Fruit fly (Drosophila melanogaster) whole organism, embryonic: ENCODE measurements around the gene CG32052.

Experiments used
- Blimp-1 ChIP-seq: fragments of 200-800 bp; sonication (Bioruptor generic); optimal IDR thresholded peaks from 3 replicates; lab custom pipeline; 2018; ENCODE audit warnings: missing biosample characterization, missing genetic modification characterization, mild to moderate bottlenecking, moderate library complexity, missing genetic modification reagents
- CG10209 ChIP-seq: fragments of 200-800 bp; sonication (Bioruptor generic); optimal IDR thresholded peaks from 3 replicates; lab custom pipeline; 2017; ENCODE audit warnings: missing biosample characterization, mild to moderate bottlenecking, missing genetic modification characterization, missing genetic modification reagents
- CG11247 ChIP-seq: fragments of 200-800 bp; sonication (Bioruptor generic); IDR thresholded peaks from 2 replicates; pipeline ENCODE4 v1.3.6; 2022; ENCODE audit warnings: missing biosample characterization, missing genetic modification characterization
- CG11456 ChIP-seq: fragments of 200-800 bp; sonication (Bioruptor generic); IDR thresholded peaks from 3 replicates; pipeline ENCODE4 v1.3.6; 2022; ENCODE audit warnings: missing biosample characterization, missing genetic modification characterization
- CG12744 ChIP-seq: fragments of 200-800 bp; sonication (Bioruptor generic); optimal IDR thresholded peaks from 2 replicates; lab custom pipeline; 2016; ENCODE audit warnings: missing biosample characterization, missing genetic modification characterization
- CG13296 ChIP-seq: fragments of 200-800 bp; sonication (Bioruptor generic); optimal IDR thresholded peaks from 3 replicates; lab custom pipeline; 2018; ENCODE audit warnings: missing biosample characterization, mild to moderate bottlenecking, missing genetic modification characterization
- CG1603 ChIP-seq: fragments of 200-800 bp; sonication (Bioruptor generic); optimal IDR thresholded peaks from 2 replicates; lab custom pipeline; 2019; ENCODE audit warnings: missing biosample characterization, mild to moderate bottlenecking, missing genetic modification characterization, moderate library complexity
- CG17829 ChIP-seq: fragments of 200-800 bp; optimal IDR thresholded peaks from 2 replicates; lab custom pipeline; 2019; ENCODE audit warnings: missing biosample characterization, mild to moderate bottlenecking, missing genetic modification characterization, moderate library complexity
- CG1832 ChIP-seq: fragments of 200-800 bp; sonication (Bioruptor generic); optimal IDR thresholded peaks from 2 replicates; lab custom pipeline; 2017; ENCODE audit warnings: missing biosample characterization, mild to moderate bottlenecking, missing genetic modification characterization, inconsistent platforms
- CG30403 ChIP-seq: fragments of 200-800 bp; sonication (Bioruptor generic); optimal IDR thresholded peaks from 3 replicates; lab custom pipeline; 2016; ENCODE audit warnings: missing biosample characterization, missing genetic modification characterization
- CG30431 ChIP-seq: fragments of 200-800 bp; sonication (Bioruptor generic); optimal IDR thresholded peaks from 2 replicates; lab custom pipeline; 2017; ENCODE audit warnings: missing biosample characterization, missing genetic modification characterization
- CG31365 ChIP-seq: fragments of 200-800 bp; sonication (Bioruptor generic); optimal IDR thresholded peaks from 2 replicates; lab custom pipeline; 2018; ENCODE audit warnings: missing biosample characterization, mild to moderate bottlenecking, missing genetic modification characterization
- CG32767 ChIP-seq: fragments of 200-800 bp; sonication (Bioruptor generic); IDR thresholded peaks from 2 replicates; pipeline ENCODE4 v1.3.6; 2022; ENCODE audit warnings: missing biosample characterization, missing genetic modification characterization
- CG4360 ChIP-seq: fragments of 200-800 bp; sonication (Bioruptor generic); IDR thresholded peaks from 2 replicates; pipeline ENCODE4 v1.3.6; 2022; ENCODE audit warnings: missing biosample characterization, missing genetic modification characterization
- CG5180 ChIP-seq: fragments of 200-800 bp; sonication (Bioruptor generic); optimal IDR thresholded peaks from 3 replicates; lab custom pipeline; 2017; ENCODE audit warnings: missing biosample characterization, missing genetic modification characterization, mild to moderate bottlenecking, moderate library complexity, missing genetic modification reagents
- CG6272 ChIP-seq: fragments of 200-800 bp; sonication (Bioruptor generic); IDR thresholded peaks from 2 replicates; pipeline ENCODE4 v1.3.6; 2022; ENCODE audit warnings: missing biosample characterization, missing genetic modification characterization
- CG6689 ChIP-seq: fragments of 200-800 bp; sonication (Bioruptor generic); IDR thresholded peaks from 2 replicates; pipeline ENCODE4 v1.3.6; 2022; ENCODE audit warnings: missing biosample characterization, missing genetic modification characterization
- CG6765 ChIP-seq: fragments of 200-800 bp; sonication (Bioruptor generic); optimal IDR thresholded peaks from 3 replicates; lab custom pipeline; 2017; ENCODE audit warnings: missing biosample characterization, mild to moderate bottlenecking, missing genetic modification characterization
- CG7271 ChIP-seq: fragments of 200-800 bp; sonication (Bioruptor generic); optimal IDR thresholded peaks from 2 replicates; lab custom pipeline; 2018; ENCODE audit warnings: missing biosample characterization, mild to moderate bottlenecking, missing genetic modification characterization, moderate library complexity
- CG7357 ChIP-seq: fragments of 200-800 bp; sonication (Bioruptor generic); IDR thresholded peaks from 3 replicates; pipeline ENCODE4 v1.3.6; 2022; ENCODE audit warnings: missing biosample characterization, missing genetic modification characterization
- CG9797 ChIP-seq: fragments of 200-800 bp; sonication (Bioruptor generic); optimal IDR thresholded peaks from 3 replicates; lab custom pipeline; 2018; ENCODE audit warnings: missing biosample characterization, mild to moderate bottlenecking, missing genetic modification characterization
- Dfd ChIP-seq, 2 experiments: fragments of >200 bp; optimal IDR thresholded peaks; 2 replicates each; lab custom pipeline; 2017; ENCODE audit warnings: missing biosample characterization in 2 of 2, missing genetic modification characterization in 2 of 2
- Doc3 ChIP-seq: fragments of 200-800 bp; sonication (Bioruptor generic); IDR thresholded peaks from 3 replicates; pipeline ENCODE4 v1.3.6; 2022; ENCODE audit warnings: missing biosample characterization, missing genetic modification characterization; ENCODE audit not compliant: partially characterized antibody
- Fer1 ChIP-seq: fragments of 200-800 bp; sonication (Bioruptor generic); optimal IDR thresholded peaks from 2 replicates; lab custom pipeline; 2017; ENCODE audit warnings: missing biosample characterization, mild to moderate bottlenecking, missing genetic modification characterization
- GATAe ChIP-seq: fragments of 200-800 bp; sonication (Bioruptor generic); conservative IDR thresholded peaks from 2 replicates; pipeline ENCODE4 v1.3.6; 2022; ENCODE audit warnings: missing biosample characterization, missing genetic modification characterization
- Hr51 ChIP-seq, 2 experiments: fragments of 200-800 bp; sonication (Bioruptor generic); optimal IDR thresholded peaks; 2 replicates in 1 of 2; 3 replicates in 1 of 2; lab custom pipeline; 2016 to 2018; ENCODE audit warnings: missing biosample characterization in 2 of 2, missing genetic modification characterization in 2 of 2, mild to moderate bottlenecking in 1 of 2, moderate library complexity in 1 of 2
- Hr78 ChIP-seq, 2 experiments: fragments of 200-800 bp in 1 of 2; fragments of >200 bp in 1 of 2; sonication (Bioruptor generic) in 1 of 2; optimal IDR thresholded peaks; 2 replicates each; lab custom pipeline; 2017 to 2019; ENCODE audit warnings: missing biosample characterization in 2 of 2, missing genetic modification characterization in 2 of 2, mild to moderate bottlenecking in 1 of 2, moderate library complexity in 1 of 2
- MESR4 ChIP-seq: fragments of 200-800 bp; sonication (Bioruptor generic); optimal IDR thresholded peaks from 2 replicates; lab custom pipeline; 2018; ENCODE audit warnings: missing biosample characterization, mild to moderate bottlenecking, missing genetic modification characterization, moderate library complexity
- Nf-YB ChIP-seq: fragments of 200-800 bp; sonication (Bioruptor generic); optimal IDR thresholded peaks from 3 replicates; lab custom pipeline; 2019; ENCODE audit warnings: missing biosample characterization, mild to moderate bottlenecking, missing genetic modification characterization, moderate library complexity
- Rfx ChIP-seq: fragments of 200-800 bp; sonication (Bioruptor generic); IDR thresholded peaks from 2 replicates; pipeline ENCODE4 v1.3.6; 2022; ENCODE audit warnings: missing biosample characterization, missing genetic modification characterization
- Sry-β ChIP-seq: fragments of 200-800 bp; sonication (Bioruptor generic); optimal IDR thresholded peaks from 2 replicates; lab custom pipeline; 2018; ENCODE audit warnings: missing biosample characterization, mild to moderate bottlenecking, missing genetic modification characterization, moderate library complexity
- chif ChIP-seq, 2 experiments: fragments of 200-800 bp; sonication (Bioruptor generic); optimal IDR thresholded peaks; 3 replicates each; lab custom pipeline; 2016; ENCODE audit warnings: missing biosample characterization in 2 of 2, missing genetic modification characterization in 2 of 2
- da ChIP-seq: fragments of 200-800 bp; sonication (Bioruptor generic); optimal IDR thresholded peaks from 2 replicates; lab custom pipeline; 2016; ENCODE audit warnings: missing biosample characterization, missing genetic modification characterization
- dati ChIP-seq: fragments of 200-800 bp; sonication (Bioruptor generic); IDR thresholded peaks from 2 replicates; pipeline ENCODE4 v1.3.6; 2022; ENCODE audit warnings: missing biosample characterization, missing genetic modification characterization
- gcm2 ChIP-seq: fragments of 200-800 bp; sonication (Bioruptor generic); optimal IDR thresholded peaks from 2 replicates; lab custom pipeline; 2016; ENCODE audit warnings: missing biosample characterization, missing genetic modification characterization
- hkb ChIP-seq, 2 experiments: fragments of 200-800 bp in 1 of 2; fragments of >200 bp in 1 of 2; sonication (Bioruptor generic) in 1 of 2; IDR thresholded peaks in 1 of 2; optimal IDR thresholded peaks in 1 of 2; 2 replicates each; pipeline versions ENCODE4 v1.3.6 to Lab custom; 2017 to 2022; ENCODE audit warnings: missing biosample characterization in 1 of 2, missing genetic modification characterization in 1 of 2
- lab ChIP-seq: fragments of 200-800 bp; sonication (Bioruptor generic); optimal IDR thresholded peaks from 3 replicates; lab custom pipeline; 2017; ENCODE audit warnings: missing biosample characterization, missing genetic modification characterization, mild to moderate bottlenecking, moderate library complexity, missing genetic modification reagents
- mld ChIP-seq: fragments of 200-800 bp; sonication (Bioruptor generic); IDR thresholded peaks from 3 replicates; pipeline ENCODE4 v1.3.6; 2022; ENCODE audit warnings: missing biosample characterization, missing genetic modification characterization; ENCODE audit not compliant: partially characterized antibody
- nerfin-2 ChIP-seq: fragments of 200-800 bp; sonication (Bioruptor generic); IDR thresholded peaks from 2 replicates; pipeline ENCODE4 v1.3.6; 2022; ENCODE audit warnings: missing biosample characterization, missing genetic modification characterization; ENCODE audit not compliant: partially characterized antibody
- slbo ChIP-seq: fragments of 200-800 bp; sonication (Bioruptor generic); IDR thresholded peaks from 2 replicates; pipeline ENCODE4 v1.3.6; 2022; ENCODE audit warnings: missing biosample characterization, missing genetic modification characterization
- tap ChIP-seq: fragments of 200-800 bp; optimal IDR thresholded peaks from 3 replicates; lab custom pipeline; 2019; ENCODE audit warnings: missing biosample characterization, mild to moderate bottlenecking, missing genetic modification characterization, moderate library complexity
- tna ChIP-seq: fragments of 200-800 bp; sonication (Bioruptor generic); IDR thresholded peaks from 2 replicates; pipeline ENCODE4 v1.3.6; 2022; ENCODE audit warnings: missing biosample characterization, missing genetic modification characterization; ENCODE audit not compliant: partially characterized antibody
- tx ChIP-seq: fragments of 200-800 bp; sonication (Bioruptor generic); optimal IDR thresholded peaks from 2 replicates; lab custom pipeline; 2016; ENCODE audit warnings: missing biosample characterization, missing genetic modification characterization
- wdn ChIP-seq: fragments of 200-800 bp; sonication (Bioruptor generic); IDR thresholded peaks from 2 replicates; pipeline ENCODE4 v1.3.6; 2022; ENCODE audit warnings: missing biosample characterization, missing genetic modification characterization

CG32052 gene

DNA sequence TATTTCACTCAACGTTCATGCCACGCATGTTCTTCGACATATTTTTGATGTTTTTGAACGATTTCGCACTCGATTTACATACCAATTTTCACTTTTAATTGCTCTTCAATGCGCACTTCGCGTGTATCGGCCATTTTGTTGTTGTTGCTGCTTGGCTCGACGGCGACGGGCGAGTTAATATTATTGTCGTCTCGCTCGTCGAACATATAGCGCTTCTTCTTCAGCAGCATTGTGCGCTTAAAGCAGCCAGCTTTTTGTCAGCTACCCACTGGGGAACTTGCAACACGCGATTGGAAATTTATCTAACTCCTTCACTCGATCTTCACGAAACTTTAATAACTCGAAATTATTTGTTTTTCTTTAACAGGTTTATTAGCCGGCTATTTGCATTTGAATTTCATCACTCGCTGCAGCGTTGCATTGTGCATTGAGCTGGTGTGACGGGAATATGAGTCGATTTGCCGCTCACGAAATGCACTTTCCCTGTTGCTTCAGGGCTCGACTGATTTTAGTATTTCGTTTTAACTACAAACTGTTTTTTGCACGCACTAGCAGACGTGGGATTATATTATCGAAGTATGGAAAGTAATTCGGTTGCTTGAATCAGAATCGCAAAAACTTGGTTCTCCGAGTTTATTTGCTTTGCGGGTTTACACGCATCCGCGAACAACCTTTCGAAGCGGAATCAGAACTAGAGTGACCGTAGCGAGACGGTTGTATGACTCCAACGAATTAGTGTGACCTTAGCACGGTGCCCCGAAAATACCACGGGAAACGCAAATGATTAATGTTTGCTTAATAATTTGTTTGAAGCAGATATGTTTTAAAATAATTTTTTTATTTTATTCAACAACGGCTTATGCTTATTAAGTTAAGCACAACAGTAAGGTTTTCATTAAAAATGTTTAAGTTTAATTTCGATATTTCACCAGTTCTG, 68.0 kb downstream of the CG32052 start, which contains the start of gene RasGAP1 (continued):
- TF ChIP-seq MESR4 (GFP tag; lab: Kevin White, UChicago) (peak; percentile 11), CG1603 (tag; lab: Kevin White, UChicago) (peak; percentile 47), CG5180 (peak; percentile 46), CG4360 (GFP tag; lab: Robert Waterston, UW) (peak; percentile 88), nerfin-2 (GFP tag; lab: Robert Waterston, UW) (no peak)

DNA sequence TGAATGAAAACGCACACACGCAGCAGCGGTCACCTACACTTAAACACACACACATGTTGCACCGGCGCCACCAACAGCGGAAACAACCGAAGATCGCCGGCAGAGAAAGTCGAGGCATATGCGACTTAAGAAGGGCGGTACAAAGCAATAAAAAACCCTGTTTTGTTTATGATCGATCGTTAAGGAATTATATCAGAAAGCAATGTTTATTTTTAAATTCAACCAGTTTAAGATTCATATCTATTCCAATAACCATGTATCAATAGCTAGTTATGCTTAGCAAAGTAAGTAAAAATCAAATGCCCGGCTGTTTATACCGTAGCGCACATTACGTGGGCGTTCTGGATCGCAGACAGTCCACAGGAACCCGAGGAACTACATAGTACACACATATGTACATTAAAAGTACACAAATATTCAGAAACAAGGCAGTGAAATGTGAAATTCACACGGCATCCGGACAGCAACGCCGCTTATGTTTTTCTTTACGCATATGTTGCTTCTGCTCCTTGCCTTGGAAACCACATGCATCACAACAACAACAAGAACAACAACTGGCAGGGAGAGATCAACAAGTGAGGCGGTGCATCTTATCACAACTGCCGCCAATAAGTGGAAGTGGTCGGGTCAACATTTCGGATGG, 69.1 kb downstream of the CG32052 start:
- TF ChIP-seq dati (GFP tag; lab: Robert Waterston, UW) = peak; percentile 94
- TF ChIP-seq CG6272 (GFP tag; lab: Robert Waterston, UW) = peak; percentile 96
- peak; percentile 94 for TF ChIP-seq CG12744 (GFP tag; lab: Kevin White, UChicago)
- peak; percentile 96 for TF ChIP-seq gcm2 (GFP tag; lab: Kevin White, UChicago)
- peak; percentile 82 for TF ChIP-seq CG6765 (GFP tag; lab: Kevin White, UChicago)
- TF ChIP-seq hkb (optimal IDR thresholded peaks at IDR 0.05; lab: Kevin White, UChicago) = peak; percentile 81
- peak; percentile 97 for TF ChIP-seq hkb (GFP tag; IDR thresholded peaks at IDR 0.05; lab: Robert Waterston, UW)
- TF ChIP-seq CG32767 (GFP tag; lab: Robert Waterston, UW) = peak; percentile 97
- peak in 1 of 2 experiments; percentile 93 for TF ChIP-seq Hr78 (GFP tag; optimal IDR thresholded peaks at IDR 0.05; lab: Kevin White, UChicago)
- peak; percentile 94 for TF ChIP-seq slbo (GFP tag; lab: Robert Waterston, UW)
- TF ChIP-seq CG7271 (tag; lab: Kevin White, UChicago) = peak; percentile 91
- TF ChIP-seq CG7357 (GFP tag; lab: Robert Waterston, UW) = peak; percentile 92
- peak; percentile 93 to 95 for TF ChIP-seq Hr51 (GFP tag; optimal IDR thresholded peaks at IDR 0.05; lab: Kevin White, UChicago)
- TF ChIP-seq CG11247 (GFP tag; lab: Robert Waterston, UW) = peak; percentile 95
- TF ChIP-seq lab (GFP tag; lab: Kevin White, UChicago) = peak; percentile 97
- TF ChIP-seq MESR4 (GFP tag; lab: Kevin White, UChicago) = peak; percentile 57
- peak; percentile 97 for TF ChIP-seq tap
- peak; percentile 88 for TF ChIP-seq CG31365
- peak; percentile 93 for TF ChIP-seq CG11456 (GFP tag; lab: Robert Waterston, UW)
- TF ChIP-seq CG6689 (GFP tag; lab: Robert Waterston, UW) = peak; percentile 98
- TF ChIP-seq tna (GFP tag; lab: Robert Waterston, UW) = no peak
- TF ChIP-seq CG10209 (GFP tag; lab: Kevin White, UChicago) = peak; percentile 96
- no peak for TF ChIP-seq CG9797 (GFP tag; lab: Kevin White, UChicago)
- TF ChIP-seq Sry-β = peak; percentile 52
- TF ChIP-seq tx (GFP tag; lab: Kevin White, UChicago) = peak; percentile 95
- no peak for TF ChIP-seq mld
- TF ChIP-seq Rfx = peak; percentile 93
- TF ChIP-seq Doc3 (GFP tag; lab: Robert Waterston, UW) = no peak
- peak; percentile 78 for TF ChIP-seq GATAe (GFP tag; lab: Robert Waterston, UW)
- peak; percentile 99 for TF ChIP-seq Blimp-1
- peak; percentile 97 to 99 for TF ChIP-seq chif (GFP tag; optimal IDR thresholded peaks at IDR 0.05; lab: Kevin White, UChicago)
- TF ChIP-seq CG30431 (GFP tag; lab: Kevin White, UChicago) = peak; percentile 97
- peak; percentile 92 for TF ChIP-seq CG13296 (GFP tag; lab: Kevin White, UChicago)
- peak; percentile 85 for TF ChIP-seq Nf-YB (GFP tag; lab: Kevin White, UChicago)
- peak; percentile 87 for TF ChIP-seq wdn
- peak; percentile 97 for TF ChIP-seq CG30403 (GFP tag; lab: Kevin White, UChicago)
- peak; percentile 88 for TF ChIP-seq da
- no peak for TF ChIP-seq CG1832 (GFP tag; lab: Kevin White, UChicago)
- TF ChIP-seq CG17829 (tag; lab: Kevin White, UChicago) = peak; percentile 99
- TF ChIP-seq Dfd (GFP tag; optimal IDR thresholded peaks at IDR 0.05; lab: Kevin White, UChicago) = no peak
- TF ChIP-seq Fer1 (GFP tag; lab: Kevin White, UChicago) = peak; percentile 94
